Worm (Caenorhabditis elegans) whole organism, L4/young adult: ENCODE data around the gene ipla-2.

ENCODE experiments used
- dao-5 ChIP-seq: sonication (generic microtip); optimal IDR thresholded peaks from 2 replicates; lab custom pipeline; 2016; ENCODE audit warnings: missing genotype, missing genetic modification characterization, moderate library complexity, missing compliant biosample characterization
- him-1 ChIP-seq: sonication (generic microtip); optimal IDR thresholded peaks from 2 replicates; lab custom pipeline; 2016; ENCODE audit warnings: missing genotype, missing genetic modification reagents, missing genetic modification characterization, missing compliant biosample characterization

- TF ChIP-seq him-1 (tag; lab: Kevin White, UChicago) (no peak), dao-5 (tag; lab: Kevin White, UChicago) (no peak)
These were observed 31.7 kb upstream of the ipla-2 start, which contains the start of gene R07B1.13 for ce11 chrX:9869522-9869921.
